Worm (Caenorhabditis elegans): ENCODE results near the gene srz-100.

The srz-100 gene

ce11 chrV:16744783-16745182 is 13.1 kb downstream of the srz-100 start:
- no peak for TF ChIP-seq ets-4 (tag; optimal IDR thresholded peaks at IDR 0.05)
- no peak for TF ChIP-seq ceh-45 (GFP tag; IDR thresholded peaks at IDR 0.05)
- no peak for TF ChIP-seq C08G9.2 (tag; optimal IDR thresholded peaks at IDR 0.05)
- TF ChIP-seq lim-6 (tag; optimal IDR thresholded peaks at IDR 0.05) = no peak
- TF ChIP-seq ref-2 (tag; optimal IDR thresholded peaks at IDR 0.05) = no peak
- TF ChIP-seq elt-4 (tag; optimal IDR thresholded peaks at IDR 0.05) = no peak
- TF ChIP-seq ttx-3 (tag; optimal IDR thresholded peaks at IDR 0.05) = no peak
- TF ChIP-seq eyg-1 (tag; optimal IDR thresholded peaks at IDR 0.05) = no peak
- TF ChIP-seq unc-86 (tag; optimal IDR thresholded peaks at IDR 0.05) = no peak
- no peak for TF ChIP-seq unc-55 (GFP tag; optimal IDR thresholded peaks at IDR 0.05)
- no peak for TF ChIP-seq odd-2 (tag; optimal IDR thresholded peaks at IDR 0.05)
- no peak for TF ChIP-seq pat-9 (tag; optimal IDR thresholded peaks at IDR 0.05)
- TF ChIP-seq ceh-34 (tag; optimal IDR thresholded peaks at IDR 0.05) = no peak
- TF ChIP-seq che-1 (tag; optimal IDR thresholded peaks at IDR 0.05) = no peak
- TF ChIP-seq dve-1 (tag; optimal IDR thresholded peaks at IDR 0.05) = no peak
- no peak for TF ChIP-seq K09A11.1 (tag; optimal IDR thresholded peaks at IDR 0.05; ENCODE audit: insufficient read depth)
- no peak for TF ChIP-seq hlh-15 (tag; optimal IDR thresholded peaks at IDR 0.05)
- TF ChIP-seq pag-3 (tag; optimal IDR thresholded peaks at IDR 0.05; ENCODE audit: borderline replicate concordance) = no peak
- no peak for TF ChIP-seq ama-1 (optimal IDR thresholded peaks at IDR 0.05)
- TF ChIP-seq sdc-2 (tag; optimal IDR thresholded peaks at IDR 0.05) = no peak

ce11 chrV:16745214-16745613 is 13.5 kb downstream of the srz-100 start:
- TF ChIP-seq T23F11.4 (GFP tag; optimal IDR thresholded peaks at IDR 0.05) (no peak), dve-1 (tag; optimal IDR thresholded peaks at IDR 0.05) (no peak), ceh-48 (tag; optimal IDR thresholded peaks at IDR 0.05) (no peak)

DNA sequence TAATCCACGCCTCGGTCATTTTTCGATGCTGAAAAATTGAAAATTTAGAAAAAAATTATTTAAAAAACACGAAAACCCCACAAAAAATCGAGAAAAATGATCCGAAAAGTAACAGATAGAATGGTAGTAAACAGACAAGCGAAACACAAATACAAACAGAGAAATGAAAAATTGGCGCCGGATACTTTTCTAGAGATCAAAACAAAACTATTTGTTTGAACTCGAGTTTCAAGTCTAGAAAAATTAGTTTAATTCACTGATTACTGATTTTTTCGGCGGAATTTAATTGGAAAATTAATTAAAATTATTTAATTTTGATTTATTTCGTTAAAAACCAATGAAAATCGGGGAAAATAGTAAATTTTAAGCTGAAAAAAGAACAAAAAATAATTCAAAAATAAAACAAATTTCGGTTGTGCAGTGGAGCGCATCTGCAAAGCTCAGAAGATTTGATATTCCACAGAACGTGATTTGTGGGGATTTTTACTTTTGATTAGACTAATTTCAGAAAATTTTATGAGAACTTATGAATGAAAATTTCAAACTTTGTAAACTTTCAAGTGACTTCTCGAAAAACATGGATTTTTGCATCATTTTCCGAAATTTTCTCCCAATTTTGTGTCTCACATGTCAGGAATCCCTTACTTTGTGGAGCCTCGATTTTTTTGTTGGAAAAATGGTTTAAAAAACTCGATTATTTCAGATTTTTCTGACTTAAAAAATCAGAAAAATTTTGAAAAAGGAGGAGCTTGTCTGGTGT is 14.7 kb downstream of the srz-100 start, which contains the start of gene gyg-2:
TSS of gene gyg-2 (minus strand) at position 28 of the 760 bp plus-strand sequence.
- TF ChIP-seq dve-1 (tag; optimal IDR thresholded peaks at IDR 0.05) = no peak
- no peak for TF ChIP-seq K09A11.1 (tag; optimal IDR thresholded peaks at IDR 0.05; ENCODE audit: insufficient read depth)
- no peak for TF ChIP-seq ceh-30 (tag; optimal IDR thresholded peaks at IDR 0.05)
- no peak for TF ChIP-seq F13H6.1 (tag; optimal IDR thresholded peaks at IDR 0.05)
- TF ChIP-seq zip-5 (tag; optimal IDR thresholded peaks at IDR 0.05) = peak; percentile 53
- no peak for TF ChIP-seq pax-1 (tag; optimal IDR thresholded peaks at IDR 0.05)
- no peak for TF ChIP-seq eyg-1 (tag; optimal IDR thresholded peaks at IDR 0.05)
- no peak for TF ChIP-seq dmd-4 (tag; optimal IDR thresholded peaks at IDR 0.05; ENCODE audit: borderline replicate concordance)
- no peak for TF ChIP-seq madf-2 (tag; optimal IDR thresholded peaks at IDR 0.05)
- no peak for TF ChIP-seq ceh-48 (tag; optimal IDR thresholded peaks at IDR 0.05)
- TF ChIP-seq syd-9 (tag; optimal IDR thresholded peaks at IDR 0.05) = no peak
- no peak for TF ChIP-seq hlh-15 (tag; optimal IDR thresholded peaks at IDR 0.05)
- no peak for TF ChIP-seq C38D4.7 (GFP tag; optimal IDR thresholded peaks at IDR 0.05)
- TF ChIP-seq sdc-2 (tag; optimal IDR thresholded peaks at IDR 0.05) = no peak
- TF ChIP-seq ceh-31 (tag; optimal IDR thresholded peaks at IDR 0.05) = peak; percentile 53
- no peak for TF ChIP-seq ztf-16 (tag; optimal IDR thresholded peaks at IDR 0.05)
- no peak for TF ChIP-seq unc-86 (tag; optimal IDR thresholded peaks at IDR 0.05)
- no peak for TF ChIP-seq ref-2 (tag; optimal IDR thresholded peaks at IDR 0.05)
- no peak for TF ChIP-seq nhr-232 (tag; optimal IDR thresholded peaks at IDR 0.05)
- TF ChIP-seq che-1 (tag; optimal IDR thresholded peaks at IDR 0.05) = no peak
- no peak for TF ChIP-seq T23F11.4 (GFP tag; optimal IDR thresholded peaks at IDR 0.05)
- peak; percentile 13 for TF ChIP-seq tbx-2 (tag; optimal IDR thresholded peaks at IDR 0.05)
- no peak for TF ChIP-seq fkh-10 (GFP tag; optimal IDR thresholded peaks at IDR 0.05)
- TF ChIP-seq fkh-6 (tag; optimal IDR thresholded peaks at IDR 0.05) = no peak
- no peak for TF ChIP-seq unc-55 (GFP tag; optimal IDR thresholded peaks at IDR 0.05)
- TF ChIP-seq odd-2 (tag; optimal IDR thresholded peaks at IDR 0.05) = no peak
- TF ChIP-seq pha-4 (tag; optimal IDR thresholded peaks at IDR 0.05) = no peak
- TF ChIP-seq lin-11 (tag; optimal IDR thresholded peaks at IDR 0.05) = no peak
- no peak for TF ChIP-seq Y22D7AL.16 (tag; optimal IDR thresholded peaks at IDR 0.05)
- TF ChIP-seq ceh-2 (tag; optimal IDR thresholded peaks at IDR 0.05) = peak; percentile 33
- TF ChIP-seq ets-4 (tag; optimal IDR thresholded peaks at IDR 0.05) = no peak
- no peak for TF ChIP-seq npax-4 (tag; optimal IDR thresholded peaks at IDR 0.05)
- no peak for TF ChIP-seq ceh-24 (tag; optimal IDR thresholded peaks at IDR 0.05)
- TF ChIP-seq ahr-1 (tag; optimal IDR thresholded peaks at IDR 0.05) = no peak
- TF ChIP-seq tbx-7 (tag; optimal IDR thresholded peaks at IDR 0.05) = peak; percentile 64
- TF ChIP-seq elt-2 (tag; optimal IDR thresholded peaks at IDR 0.05) = peak; percentile 24
- TF ChIP-seq hlh-8 (tag; optimal IDR thresholded peaks at IDR 0.05) = no peak
- peak; percentile 17 for TF ChIP-seq C08G9.2 (tag; optimal IDR thresholded peaks at IDR 0.05)
- no peak for TF ChIP-seq elt-4 (tag; optimal IDR thresholded peaks at IDR 0.05)
- TF ChIP-seq ceh-14 (tag; optimal IDR thresholded peaks at IDR 0.05) = peak; percentile 7
